Fruit fly (Drosophila melanogaster): Measurements from ENCODE around the gene Ir100a.

DNA sequence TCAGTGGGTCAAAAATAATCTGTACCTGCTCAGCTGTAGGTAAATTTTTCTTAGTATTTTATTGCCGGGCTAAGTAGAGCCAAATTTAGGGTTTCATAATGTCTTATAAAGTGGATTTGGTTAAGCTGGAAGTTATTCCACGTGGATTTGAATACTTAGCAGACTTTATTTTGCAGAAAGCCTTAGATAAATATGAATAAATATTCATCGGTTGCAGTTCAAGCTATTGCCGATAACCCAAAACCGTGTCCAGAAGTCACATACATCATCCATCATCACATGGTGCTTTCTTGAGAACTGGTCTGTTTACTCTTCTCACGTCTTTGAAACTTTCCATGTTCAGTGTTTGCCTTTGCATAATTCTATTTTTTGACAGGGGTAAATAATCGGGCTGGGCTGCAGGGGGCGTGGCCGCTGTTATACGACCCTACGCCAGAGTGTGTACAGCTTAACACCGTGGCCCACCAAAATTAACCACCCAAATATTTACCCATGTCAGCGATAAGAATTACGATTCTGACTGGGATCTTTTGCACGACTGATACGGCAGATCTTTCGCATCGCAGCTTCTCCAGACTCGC, 42.1 kb upstream of the Ir100a start, which contains the start of gene CG2187:
- TF ChIP-seq Hr78 (GFP tag; optimal IDR thresholded peaks at IDR 0.05) (peak in 1 of 2 experiments; percentile 9), eve (GFP tag; optimal IDR thresholded peaks at IDR 0.05) (no peak), usp (GFP tag; optimal IDR thresholded peaks at IDR 0.05) (no peak), lab (GFP tag; optimal IDR thresholded peaks at IDR 0.05) (peak; percentile 60), schlank (tag; optimal IDR thresholded peaks at IDR 0.05) (peak; percentile 37)

Measured in whole organism, embryonic.